Worm (Caenorhabditis elegans) whole organism, L2 larva: ENCODE results near the gene T20G5.13.

Source experiments
- C34F6.9 ChIP-seq: fragments of 150-350 bp; optimal IDR thresholded peaks from 2 replicates; lab custom pipeline; 2014; ENCODE audit warnings: missing biosample characterization, missing genetic modification characterization
- F13H6.1 ChIP-seq: sonication (generic microtip); optimal IDR thresholded peaks from 2 replicates; lab custom pipeline; 2016; ENCODE audit warnings: missing genetic modification characterization, missing compliant biosample characterization
- Y55F3AM.14 ChIP-seq: fragments of 200-800 bp; sonication (Bioruptor generic); optimal IDR thresholded peaks from 2 replicates; lab custom pipeline; 2018; ENCODE audit warnings: mild to moderate bottlenecking, missing genetic modification characterization, missing compliant biosample characterization
- ZK546.5 ChIP-seq: sonication (generic microtip); optimal IDR thresholded peaks from 2 replicates; lab custom pipeline; 2017; ENCODE audit warnings: missing biosample characterization, missing genetic modification characterization
- alr-1 ChIP-seq: fragments of 150-350 bp; optimal IDR thresholded peaks from 2 replicates; lab custom pipeline; 2014; ENCODE audit warnings: missing biosample characterization, missing genetic modification characterization
- ama-1 ChIP-seq: fragments of 150-350 bp; optimal IDR thresholded peaks from 2 replicates; lab custom pipeline; 2018; ENCODE audit warnings: inconsistent platforms
- blmp-1 ChIP-seq: sonication (generic microtip); optimal IDR thresholded peaks from 2 replicates; lab custom pipeline; 2017; ENCODE audit warnings: missing genetic modification characterization, mild to moderate bottlenecking, missing compliant biosample characterization, antibody characterized with exemption, moderate library complexity; ENCODE audit not compliant: insufficient read depth
- ceh-16 ChIP-seq: fragments of 150-350 bp; optimal IDR thresholded peaks from 2 replicates; lab custom pipeline; 2014; ENCODE audit warnings: missing biosample characterization, missing genetic modification characterization
- ceh-82 ChIP-seq: fragments of 150-350 bp; optimal IDR thresholded peaks from 2 replicates; lab custom pipeline; 2014; ENCODE audit warnings: missing biosample characterization, missing genetic modification characterization
- crh-2 ChIP-seq: sonication (generic microtip); optimal IDR thresholded peaks from 2 replicates; lab custom pipeline; 2017; ENCODE audit warnings: missing biosample characterization, missing genetic modification characterization
- egl-27 ChIP-seq: sonication (generic microtip); optimal IDR thresholded peaks from 3 replicates; lab custom pipeline; 2017; ENCODE audit warnings: missing biosample characterization, missing genetic modification reagents, missing genetic modification characterization
- elt-1 ChIP-seq: fragments of 150-350 bp; optimal IDR thresholded peaks from 2 replicates; lab custom pipeline; 2014; ENCODE audit warnings: missing biosample characterization, missing genetic modification characterization
- elt-3 ChIP-seq: sonication (generic microtip); optimal IDR thresholded peaks from 2 replicates; lab custom pipeline; 2017; ENCODE audit warnings: missing biosample characterization, missing genetic modification characterization
- fos-1 ChIP-seq: fragments of 150-350 bp; optimal IDR thresholded peaks from 2 replicates; lab custom pipeline; 2014; ENCODE audit warnings: missing biosample characterization, missing genetic modification characterization
- gmeb-1 ChIP-seq: fragments of 150-350 bp; optimal IDR thresholded peaks from 2 replicates; lab custom pipeline; 2014; ENCODE audit warnings: missing biosample characterization, missing genetic modification characterization
- lin-11 ChIP-seq: fragments of 150-350 bp; sonication (generic microtip); optimal IDR thresholded peaks from 2 replicates; lab custom pipeline; 2014; ENCODE audit warnings: missing biosample characterization, missing genetic modification characterization, inconsistent platforms, mixed read lengths
- lsy-2 ChIP-seq, 2 experiments: fragments of 150-350 bp in 1 of 2; sonication (generic microtip) in 1 of 2; optimal IDR thresholded peaks; 2 replicates each; lab custom pipeline; 2014 to 2017; ENCODE audit warnings: missing biosample characterization in 2 of 2, missing genetic modification characterization in 2 of 2
- mab-5 ChIP-seq: fragments of 150-350 bp; optimal IDR thresholded peaks from 2 replicates; lab custom pipeline; 2014; ENCODE audit warnings: missing biosample characterization, missing genetic modification characterization
- mdl-1 ChIP-seq, 2 experiments: fragments of 150-350 bp in 1 of 2; sonication (generic microtip) in 1 of 2; optimal IDR thresholded peaks; 2 replicates each; lab custom pipeline; 2017; ENCODE audit warnings: missing biosample characterization in 2 of 2, missing genetic modification characterization in 2 of 2
- nhr-10 ChIP-seq: sonication (generic microtip); optimal IDR thresholded peaks from 2 replicates; lab custom pipeline; 2017; ENCODE audit warnings: missing biosample characterization, missing genetic modification characterization
- nhr-11 ChIP-seq: fragments of 150-350 bp; optimal IDR thresholded peaks from 2 replicates; lab custom pipeline; 2014; ENCODE audit warnings: missing biosample characterization, missing genetic modification characterization
- nhr-12 ChIP-seq: fragments of 150-350 bp; optimal IDR thresholded peaks from 2 replicates; lab custom pipeline; 2014; ENCODE audit warnings: missing biosample characterization, missing genetic modification characterization
- nhr-129 ChIP-seq: fragments of 150-350 bp; optimal IDR thresholded peaks from 2 replicates; lab custom pipeline; 2014; ENCODE audit warnings: missing biosample characterization, missing genetic modification characterization
- nhr-21 ChIP-seq: fragments of 150-350 bp; optimal IDR thresholded peaks from 2 replicates; lab custom pipeline; 2014; ENCODE audit warnings: missing biosample characterization, missing genetic modification characterization
- nhr-23 ChIP-seq: fragments of 150-350 bp; optimal IDR thresholded peaks from 2 replicates; lab custom pipeline; 2014; ENCODE audit warnings: missing biosample characterization, missing genetic modification reagents, missing genetic modification characterization
- nhr-237 ChIP-seq: fragments of 150-350 bp; optimal IDR thresholded peaks from 2 replicates; lab custom pipeline; 2014; ENCODE audit warnings: missing biosample characterization, missing genetic modification characterization
- nhr-6 ChIP-seq: fragments of 150-350 bp; optimal IDR thresholded peaks from 2 replicates; lab custom pipeline; 2014; ENCODE audit warnings: missing biosample characterization, missing genetic modification characterization
- nhr-77 ChIP-seq: fragments of 150-350 bp; optimal IDR thresholded peaks from 2 replicates; lab custom pipeline; 2014; ENCODE audit warnings: missing biosample characterization, missing genetic modification characterization
- peb-1 ChIP-seq: fragments of 150-350 bp; optimal IDR thresholded peaks from 2 replicates; lab custom pipeline; 2014; ENCODE audit warnings: missing biosample characterization, missing genetic modification characterization
- sem-4 ChIP-seq: fragments of 150-350 bp; optimal IDR thresholded peaks from 2 replicates; lab custom pipeline; 2014; ENCODE audit warnings: missing biosample characterization, missing genetic modification reagents, missing genetic modification characterization
- skn-1 ChIP-seq: sonication (generic microtip); optimal IDR thresholded peaks from 2 replicates; lab custom pipeline; 2017; ENCODE audit warnings: missing biosample characterization, missing genetic modification characterization
- sma-9 ChIP-seq, 2 experiments: fragments of 150-350 bp in 1 of 2; sonication (generic microtip) in 1 of 2; optimal IDR thresholded peaks; 2 replicates each; lab custom pipeline; 2014 to 2016; ENCODE audit warnings: missing genetic modification characterization in 2 of 2, mild to moderate bottlenecking in 1 of 2, missing biosample characterization in 1 of 2, missing compliant biosample characterization in 1 of 2, missing genetic modification reagents in 1 of 2, moderate library complexity in 1 of 2
- snpc-4 ChIP-seq: fragments of 150-350 bp; optimal IDR thresholded peaks from 2 replicates; lab custom pipeline; 2014; ENCODE audit warnings: missing biosample characterization, missing genetic modification characterization
- unc-39 ChIP-seq: fragments of 150-350 bp; optimal IDR thresholded peaks from 2 replicates; lab custom pipeline; 2014; ENCODE audit warnings: missing biosample characterization, missing genetic modification characterization
- unc-55 ChIP-seq: fragments of 150-350 bp; sonication (generic microtip); optimal IDR thresholded peaks from 3 replicates; lab custom pipeline; 2014; ENCODE audit warnings: missing biosample characterization, missing genetic modification reagents, missing genetic modification characterization
- zag-1 ChIP-seq: fragments of 150-350 bp; optimal IDR thresholded peaks from 2 replicates; lab custom pipeline; 2014; ENCODE audit warnings: missing biosample characterization, missing genetic modification characterization
- ztf-1 ChIP-seq: fragments of 200-800 bp; sonication (Bioruptor generic); conservative IDR thresholded peaks from 2 replicates; pipeline ENCODE4 v1.3.6; 2022; ENCODE audit warnings: missing genetic modification characterization, missing compliant biosample characterization
- ztf-4 ChIP-seq: fragments of 150-350 bp; optimal IDR thresholded peaks from 2 replicates; lab custom pipeline; 2014; ENCODE audit warnings: missing biosample characterization, missing genetic modification characterization

T20G5.13 gene

ce11 chrIII:10152495-10152894, 48.6 kb downstream of the T20G5.13 start, which contains the start of gene nac-3:
TSS of gene nac-3 (plus strand) at chrIII:10152795.
- TF ChIP-seq nhr-11 (tag; lab: Kevin White, UChicago) = no peak
- TF ChIP-seq nhr-23 (tag; lab: Kevin White, UChicago) = no peak
- no peak for TF ChIP-seq mdl-1 (tag; optimal IDR thresholded peaks at IDR 0.05; lab: Kevin White, UChicago)
- TF ChIP-seq gmeb-1 (tag; lab: Kevin White, UChicago) = no peak
- TF ChIP-seq blmp-1 (tag; lab: Kevin White, UChicago) = no peak
- no peak for TF ChIP-seq snpc-4 (tag; lab: Kevin White, UChicago)
- TF ChIP-seq ztf-4 (tag; lab: Kevin White, UChicago) = no peak
- TF ChIP-seq C34F6.9 (tag; lab: Kevin White, UChicago) = no peak
- TF ChIP-seq nhr-77 (tag; lab: Kevin White, UChicago) = no peak
- no peak for TF ChIP-seq ama-1 (lab: Kevin White, UChicago)
- TF ChIP-seq nhr-237 (tag; lab: Kevin White, UChicago) = no peak
- no peak for TF ChIP-seq crh-2 (tag; lab: Kevin White, UChicago)
- TF ChIP-seq nhr-129 (tag; lab: Kevin White, UChicago) = no peak
- TF ChIP-seq nhr-6 (tag; lab: Kevin White, UChicago) = no peak
- TF ChIP-seq skn-1 (tag; lab: Kevin White, UChicago) = no peak
- TF ChIP-seq nhr-21 (tag; lab: Kevin White, UChicago) = no peak
- no peak for TF ChIP-seq ceh-82
- no peak for TF ChIP-seq nhr-10 (tag; lab: Kevin White, UChicago)

DNA sequence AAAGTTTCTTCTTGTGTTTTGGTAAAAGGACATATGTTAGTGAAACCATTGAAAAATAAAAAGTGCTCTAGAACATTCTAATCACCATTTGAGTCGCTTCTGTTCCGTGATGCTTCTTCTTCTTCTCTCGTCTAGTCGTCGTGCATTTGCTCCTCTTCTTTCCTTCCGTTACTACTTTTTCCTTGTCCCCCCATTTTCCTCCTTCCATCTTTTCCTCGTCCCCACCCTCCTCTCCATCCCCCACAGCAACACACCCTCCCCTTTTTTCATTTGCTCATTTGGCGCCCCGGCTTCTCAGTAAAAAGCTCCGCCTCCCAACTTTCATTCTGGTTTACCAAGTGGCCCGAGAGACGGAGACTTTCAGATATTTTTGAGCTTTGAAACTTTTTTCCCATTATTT, 49.4 kb downstream of the T20G5.13 start:
- no peak for TF ChIP-seq ztf-1 (GFP tag; lab: Robert Waterston, UW)
- TF ChIP-seq sma-9 (GFP tag; optimal IDR thresholded peaks at IDR 0.05; lab: Kevin White, UChicago) = peak; percentile 10
- no peak for TF ChIP-seq sma-9 (tag; optimal IDR thresholded peaks at IDR 0.05; lab: Kevin White, UChicago)
- TF ChIP-seq unc-39 (tag; lab: Kevin White, UChicago) = no peak
- no peak for TF ChIP-seq alr-1
- peak; percentile 23 for TF ChIP-seq nhr-129 (tag; lab: Kevin White, UChicago)
- TF ChIP-seq elt-3 = no peak
- no peak for TF ChIP-seq nhr-12 (tag; lab: Kevin White, UChicago)
- TF ChIP-seq peb-1 = no peak
- TF ChIP-seq ceh-16 (tag; lab: Kevin White, UChicago) = no peak
- TF ChIP-seq lsy-2 (tag; optimal IDR thresholded peaks at IDR 0.05; lab: Kevin White, UChicago) = peak in 1 of 2 experiments; percentile 46
- no peak for TF ChIP-seq fos-1 (tag; lab: Kevin White, UChicago)
- TF ChIP-seq sem-4 (tag; lab: Kevin White, UChicago) = peak; percentile 14
- TF ChIP-seq F13H6.1 (tag; lab: Kevin White, UChicago) = peak; percentile 14
- no peak for TF ChIP-seq nhr-237 (tag; lab: Kevin White, UChicago)
- peak; percentile 46 for TF ChIP-seq crh-2 (tag; lab: Kevin White, UChicago)
- no peak for TF ChIP-seq elt-1 (tag; lab: Kevin White, UChicago)
- peak; percentile 73 for TF ChIP-seq zag-1 (tag; lab: Kevin White, UChicago)
- TF ChIP-seq mdl-1 (tag; optimal IDR thresholded peaks at IDR 0.05; lab: Kevin White, UChicago) = no peak
- TF ChIP-seq nhr-23 (tag; lab: Kevin White, UChicago) = no peak
- peak; percentile 58 for TF ChIP-seq unc-55 (GFP tag; lab: Kevin White, UChicago)
- peak; percentile 9 for TF ChIP-seq Y55F3AM.14 (GFP tag; lab: Kevin White, UChicago)
- peak; percentile 27 for TF ChIP-seq mab-5 (tag; lab: Kevin White, UChicago)
- TF ChIP-seq nhr-10 (tag; lab: Kevin White, UChicago) = no peak
- peak; percentile 15 for TF ChIP-seq lin-11 (tag; lab: Kevin White, UChicago)
- peak; percentile 70 for TF ChIP-seq C34F6.9 (tag; lab: Kevin White, UChicago)

DNA sequence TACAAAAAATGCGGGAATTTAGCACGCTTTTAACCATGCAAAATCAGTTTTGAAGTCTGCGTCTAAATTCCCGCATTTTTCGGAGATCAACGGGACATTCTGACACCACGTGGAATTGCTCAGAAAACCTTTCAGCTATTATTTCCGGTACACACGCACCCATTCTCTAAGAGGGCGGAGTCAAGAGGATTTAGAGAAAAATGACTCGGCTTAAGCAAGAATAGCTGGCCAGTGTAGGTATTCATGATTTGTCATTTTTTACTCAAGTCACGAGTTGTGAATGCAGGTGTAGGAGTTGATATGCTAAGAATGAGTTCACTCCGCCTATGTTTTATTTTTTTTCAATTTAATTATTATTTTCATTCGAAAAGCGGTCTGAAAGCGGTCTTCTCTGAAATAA, 50.4 kb downstream of the T20G5.13 start:
- TF ChIP-seq gmeb-1 (tag; lab: Kevin White, UChicago) (no peak), nhr-129 (tag; lab: Kevin White, UChicago) (no peak), egl-27 (tag; lab: Kevin White, UChicago) (no peak), mdl-1 (tag; optimal IDR thresholded peaks at IDR 0.05; lab: Kevin White, UChicago) (no peak), sma-9 (GFP tag; optimal IDR thresholded peaks at IDR 0.05; lab: Kevin White, UChicago) (peak; percentile 35), sma-9 (tag; optimal IDR thresholded peaks at IDR 0.05; lab: Kevin White, UChicago) (no peak), lsy-2 (tag; optimal IDR thresholded peaks at IDR 0.05; lab: Kevin White, UChicago) (peak in 1 of 2 experiments; percentile 38), ZK546.5 (tag; lab: Kevin White, UChicago) (no peak), C34F6.9 (tag; lab: Kevin White, UChicago) (peak; percentile 30), lin-11 (tag; lab: Kevin White, UChicago) (peak; percentile 19)
